Worm (Caenorhabditis elegans): ENCODE data around the gene chil-26.

ce11 chrII:9433609-9434008 lies 41.2 kb upstream of the chil-26 start, which contains the start of gene kin-15:
- TF ChIP-seq aly-1 (tag; optimal IDR thresholded peaks at IDR 0.05) (no peak), ceh-36 (tag; optimal IDR thresholded peaks at IDR 0.05) (no peak), flt-1 (GFP tag; IDR thresholded peaks at IDR 0.05) (no peak), F13C5.2 (tag; optimal IDR thresholded peaks at IDR 0.05) (no peak), ama-1 (optimal IDR thresholded peaks at IDR 0.05) (no peak), ets-7 (tag; optimal IDR thresholded peaks at IDR 0.05) (no peak), tbx-11 (GFP tag; IDR thresholded peaks at IDR 0.05) (no peak), pes-1 (GFP tag; IDR thresholded peaks at IDR 0.05) (no peak), hmg-4 (GFP tag; optimal IDR thresholded peaks at IDR 0.05) (no peak), ceh-13 (GFP tag; optimal IDR thresholded peaks at IDR 0.05) (no peak)
